ENCODE assay signal across 3 fruit fly cellular contexts in the genomic region with DNA sequence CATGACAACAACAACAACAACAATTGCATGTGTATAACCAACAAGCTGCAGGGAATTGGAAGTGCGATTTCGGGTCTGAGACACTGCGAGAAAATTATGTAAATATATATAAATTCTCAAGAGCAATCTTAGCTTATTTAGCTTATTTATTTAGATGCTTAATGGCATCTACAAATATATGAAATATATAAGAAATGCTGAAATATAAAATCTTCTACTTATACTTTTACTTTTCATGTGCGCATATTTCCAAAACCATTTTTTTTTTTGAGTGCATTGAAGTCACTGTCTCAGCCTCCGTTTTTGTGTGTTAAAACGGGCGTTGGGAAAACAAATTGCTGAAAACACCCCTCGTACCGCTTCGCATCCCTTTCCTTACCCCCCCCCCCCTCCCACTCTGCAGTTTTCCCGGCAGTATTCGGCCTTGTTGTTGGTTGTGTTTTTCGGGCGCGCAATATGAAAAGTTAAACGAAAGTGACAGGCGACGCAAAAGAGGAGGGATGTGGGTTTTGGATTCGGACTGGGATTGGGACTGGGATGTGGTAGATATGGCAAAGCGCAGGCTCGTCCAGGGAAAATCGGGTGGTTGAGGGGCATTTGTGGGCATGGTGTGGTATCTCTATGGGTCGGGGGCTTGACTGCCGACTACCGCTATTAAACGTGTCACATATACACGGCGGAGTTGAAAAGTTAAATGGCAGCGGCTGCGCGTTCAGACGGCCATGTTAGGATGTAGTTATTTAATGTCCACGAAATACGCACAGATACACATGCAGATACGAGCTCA.
A peak's percentile ranks its signal among the peaks of the same experiment; 100 is the strongest.
TF ChIP-seq lines count a peak whose summit lies in the region.

No protein-coding gene starts in this region.

- TF ChIP-seq CTCF in whole organism, embryonic (GFP tag; optimal IDR thresholded peaks at IDR 0.05; lab: Kevin White, UChicago) = no peak

TF ChIP-seq in whole organism, embryonic, 481 proteins besides CTCF, POLR2A, EP300 and RAD21 (continues in another document):
- no peak for TF ChIP-seq Gug (GFP tag; IDR thresholded peaks at IDR 0.05; lab: Robert Waterston, UW)
- 0 out of 3 replicates have a peak, but pooled peaks have one; percentile 25 for TF ChIP-seq otp (GFP tag; IDR thresholded peaks at IDR 0.05; lab: Robert Waterston, UW)
- TF ChIP-seq CG18011 (GFP tag; optimal IDR thresholded peaks at IDR 0.05; lab: Kevin White, UChicago) = no peak
- no peak for TF ChIP-seq Vsx1 (GFP tag; optimal IDR thresholded peaks at IDR 0.05; lab: Kevin White, UChicago)
- no peak for TF ChIP-seq Gsc (GFP tag; IDR thresholded peaks at IDR 0.05; lab: Robert Waterston, UW)
- TF ChIP-seq crol (GFP tag; IDR thresholded peaks at IDR 0.05; lab: Robert Waterston, UW) = peak; percentile 95
- no peak for TF ChIP-seq CG13296 (GFP tag; optimal IDR thresholded peaks at IDR 0.05; lab: Kevin White, UChicago)
- TF ChIP-seq Lim3 (GFP tag; IDR thresholded peaks at IDR 0.05; lab: Robert Waterston, UW) = no peak
- no peak for TF ChIP-seq tup (GFP tag; optimal IDR thresholded peaks at IDR 0.05; lab: Kevin White, UChicago)
- TF ChIP-seq sr (GFP tag; IDR thresholded peaks at IDR 0.05; lab: Robert Waterston, UW) = no peak
- TF ChIP-seq sisA (GFP tag; IDR thresholded peaks at IDR 0.05; lab: Robert Waterston, UW) = peak; percentile 53
- no peak for TF ChIP-seq Dbx (GFP tag; IDR thresholded peaks at IDR 0.05; lab: Robert Waterston, UW)
- TF ChIP-seq Nf-YA (GFP tag; IDR thresholded peaks at IDR 0.05; lab: Robert Waterston, UW) = peak; percentile 40; the same call in 1 of the 2 replicates
- no peak for TF ChIP-seq prd (optimal IDR thresholded peaks at IDR 0.05; lab: Kevin White, UChicago)
- peak; percentile 83; the same call in 2 of the 3 replicates for TF ChIP-seq prd (GFP tag; IDR thresholded peaks at IDR 0.05; lab: Robert Waterston, UW)
- TF ChIP-seq ERR (GFP tag; optimal IDR thresholded peaks at IDR 0.05; lab: Kevin White, UChicago) = no peak
- peak; percentile 64 for TF ChIP-seq gsb-n (tag; optimal IDR thresholded peaks at IDR 0.05; lab: Kevin White, UChicago)
- peak; percentile 41 for TF ChIP-seq fd96Cb (tag; optimal IDR thresholded peaks at IDR 0.05; lab: Kevin White, UChicago)
- TF ChIP-seq gro (GFP tag; optimal IDR thresholded peaks at IDR 0.05; lab: Kevin White, UChicago) = no peak
- TF ChIP-seq CG14710 (tag; optimal IDR thresholded peaks at IDR 0.05; lab: Kevin White, UChicago) = peak; percentile 75
- TF ChIP-seq Xrp1 (GFP tag; IDR thresholded peaks at IDR 0.05; lab: Robert Waterston, UW) = peak; percentile 89
- TF ChIP-seq Dp (GFP tag; optimal IDR thresholded peaks at IDR 0.05; lab: Kevin White, UChicago) = no peak
- TF ChIP-seq CG14667 (GFP tag; IDR thresholded peaks at IDR 0.05; lab: Robert Waterston, UW) = 0 out of 2 replicates have a peak, but pooled peaks have one; percentile 30
- no peak for TF ChIP-seq hkb (optimal IDR thresholded peaks at IDR 0.05; lab: Kevin White, UChicago)
- TF ChIP-seq hkb (GFP tag; IDR thresholded peaks at IDR 0.05; lab: Robert Waterston, UW) = peak; percentile 63
- TF ChIP-seq CG4424 (GFP tag; optimal IDR thresholded peaks at IDR 0.05; lab: Kevin White, UChicago) = peak; percentile 54
- TF ChIP-seq cato (GFP tag; optimal IDR thresholded peaks at IDR 0.05; lab: Kevin White, UChicago; ENCODE audit: borderline replicate concordance) = peak; percentile 3

TF ChIP-seq in whole organism, prepupa, 60 proteins besides CTCF, POLR2A, EP300 and RAD21 (continues in another document):
- peak; percentile 17 for TF ChIP-seq OdsH (GFP tag; optimal IDR thresholded peaks at IDR 0.05; lab: Kevin White, UChicago)
- TF ChIP-seq CG31627 (GFP tag; optimal IDR thresholded peaks at IDR 0.05; lab: Kevin White, UChicago) = peak; percentile 2
- no peak for TF ChIP-seq spab (GFP tag; optimal IDR thresholded peaks at IDR 0.05; lab: Kevin White, UChicago)
- no peak for TF ChIP-seq CG6163 (GFP tag; IDR thresholded peaks at IDR 0.05; lab: Robert Waterston, UW)
- peak; percentile 26 for TF ChIP-seq achi (GFP tag; optimal IDR thresholded peaks at IDR 0.05; lab: Kevin White, UChicago)
- TF ChIP-seq CG11902 (GFP tag; optimal IDR thresholded peaks at IDR 0.05; lab: Kevin White, UChicago) = no peak
- TF ChIP-seq CG8119 (GFP tag; IDR thresholded peaks at IDR 0.05; lab: Robert Waterston, UW) = peak; percentile 37; the same call in 1 of the 3 replicates
- no peak for TF ChIP-seq Hr38 (GFP tag; optimal IDR thresholded peaks at IDR 0.05; lab: Kevin White, UChicago)
- TF ChIP-seq svp (GFP tag; lab: Kevin White, UChicago) = peak; percentile 57
- TF ChIP-seq CG4318 (GFP tag; optimal IDR thresholded peaks at IDR 0.05; lab: Kevin White, UChicago) = no peak
- no peak for TF ChIP-seq CG11762 (GFP tag; optimal IDR thresholded peaks at IDR 0.05; lab: Kevin White, UChicago; ENCODE audit: insufficient read depth)
- peak; percentile 17 for TF ChIP-seq CG10631 (GFP tag; optimal IDR thresholded peaks at IDR 0.05; lab: Kevin White, UChicago)
- TF ChIP-seq fd59A (GFP tag; optimal IDR thresholded peaks at IDR 0.05; lab: Kevin White, UChicago) = no peak
- no peak for TF ChIP-seq CG6792 (GFP tag; optimal IDR thresholded peaks at IDR 0.05; lab: Kevin White, UChicago)
- TF ChIP-seq dac (GFP tag; optimal IDR thresholded peaks at IDR 0.05; lab: Kevin White, UChicago) = no peak
- no peak for TF ChIP-seq cyc (GFP tag; optimal IDR thresholded peaks at IDR 0.05; lab: Kevin White, UChicago)
- peak; percentile 6 for TF ChIP-seq CG34406 (GFP tag; optimal IDR thresholded peaks at IDR 0.05; lab: Kevin White, UChicago)
- TF ChIP-seq eg (GFP tag; IDR thresholded peaks at IDR 0.05; lab: Robert Waterston, UW) = peak; percentile 49; the same call in 1 of the 3 replicates
- TF ChIP-seq CG6808 (GFP tag; optimal IDR thresholded peaks at IDR 0.05; lab: Kevin White, UChicago) = no peak
- TF ChIP-seq CG16779 (tag; optimal IDR thresholded peaks at IDR 0.05; lab: Kevin White, UChicago) = no peak
- TF ChIP-seq dsx (GFP tag; optimal IDR thresholded peaks at IDR 0.05; lab: Kevin White, UChicago; ENCODE audit: poor library complexity, severe bottlenecking) = no peak
- TF ChIP-seq salr (GFP tag; optimal IDR thresholded peaks at IDR 0.05; lab: Kevin White, UChicago) = no peak
- no peak for TF ChIP-seq acj6 (GFP tag; optimal IDR thresholded peaks at IDR 0.05; lab: Kevin White, UChicago)
- no peak for TF ChIP-seq CG8632 (GFP tag; optimal IDR thresholded peaks at IDR 0.05; lab: Kevin White, UChicago)
- peak; percentile 69 for TF ChIP-seq Eip78C (GFP tag; lab: Kevin White, UChicago)
- peak; percentile 12 for TF ChIP-seq esn (GFP tag; optimal IDR thresholded peaks at IDR 0.05; lab: Kevin White, UChicago)
- no peak for TF ChIP-seq Ets96B (tag; optimal IDR thresholded peaks at IDR 0.05; lab: Kevin White, UChicago)
- peak; percentile 33 for TF ChIP-seq CG32006 (GFP tag; optimal IDR thresholded peaks at IDR 0.05; lab: Kevin White, UChicago)
- no peak for TF ChIP-seq CG7368 (GFP tag; optimal IDR thresholded peaks at IDR 0.05; lab: Kevin White, UChicago)

TF ChIP-seq in whole organism, wandering third instar larva, 38 proteins besides CTCF, POLR2A, EP300 and RAD21:
- TF ChIP-seq rgr (GFP tag; optimal IDR thresholded peaks at IDR 0.05; lab: Kevin White, UChicago) = no peak
- TF ChIP-seq h (GFP tag; optimal IDR thresholded peaks at IDR 0.05; lab: Kevin White, UChicago) = peak; percentile 9
- peak; percentile 2 for TF ChIP-seq OdsH (GFP tag; optimal IDR thresholded peaks at IDR 0.05; lab: Kevin White, UChicago)
TF ChIP-seq in whole organism, wandering third instar larva: peak in this region for 2.
